Fruit fly (Drosophila melanogaster) whole organism, pupa: ENCODE results near the gene CG32170.

Source experiments
- CG10348 ChIP-seq: fragments of 200-800 bp; sonication (Bioruptor generic); IDR thresholded peaks from 2 replicates; pipeline ENCODE4 v1.3.6; 2022; ENCODE audit warnings: missing biosample characterization, missing genetic modification characterization
- CG12605 ChIP-seq: fragments of 200-800 bp; sonication (Bioruptor generic); IDR thresholded peaks from 2 replicates; pipeline ENCODE4 v1.3.6; 2022; ENCODE audit warnings: missing biosample characterization, missing genetic modification characterization
- CG13204 ChIP-seq: fragments of 200-800 bp; sonication (Bioruptor generic); optimal IDR thresholded peaks from 2 replicates; lab custom pipeline; 2018; ENCODE audit warnings: missing biosample characterization, mild to moderate bottlenecking, missing genetic modification characterization, moderate library complexity
- CG14655 ChIP-seq: fragments of 200-800 bp; sonication (Bioruptor generic); optimal IDR thresholded peaks from 3 replicates; lab custom pipeline; 2017; ENCODE audit warnings: mild to moderate bottlenecking, missing biosample characterization, missing genetic modification reagents, missing genetic modification characterization
- CG15710 ChIP-seq: fragments of 200-800 bp; sonication (Bioruptor generic); optimal IDR thresholded peaks from 2 replicates; lab custom pipeline; 2018; ENCODE audit warnings: missing biosample characterization, mild to moderate bottlenecking, missing genetic modification characterization, moderate library complexity
- CG17806 ChIP-seq: fragments of 200-800 bp; sonication (Bioruptor generic); optimal IDR thresholded peaks from 2 replicates; lab custom pipeline; 2018; ENCODE audit warnings: missing biosample characterization, mild to moderate bottlenecking, missing genetic modification characterization, moderate library complexity
- CG32121 ChIP-seq: fragments of 200-800 bp; sonication (Bioruptor generic); IDR thresholded peaks from 2 replicates; pipeline ENCODE4 v1.3.6; 2022; ENCODE audit warnings: missing biosample characterization, missing genetic modification characterization
- CG34367 ChIP-seq: fragments of 200-800 bp; sonication (Bioruptor generic); optimal IDR thresholded peaks from 2 replicates; lab custom pipeline; 2018; ENCODE audit warnings: missing biosample characterization, mild to moderate bottlenecking, missing genetic modification characterization
- CG4496 ChIP-seq: fragments of 200-800 bp; sonication (Bioruptor generic); IDR thresholded peaks from 3 replicates; pipeline ENCODE4 v1.3.6; 2022; ENCODE audit warnings: missing biosample characterization, missing genetic modification characterization
- CG8159 ChIP-seq: fragments of 200-800 bp; sonication (Bioruptor generic); optimal IDR thresholded peaks from 3 replicates; lab custom pipeline; 2018; ENCODE audit warnings: missing biosample characterization, mild to moderate bottlenecking, missing genetic modification characterization, moderate library complexity
- CG8301 ChIP-seq: fragments of 200-800 bp; sonication (Bioruptor generic); optimal IDR thresholded peaks from 2 replicates; lab custom pipeline; 2018; ENCODE audit warnings: missing biosample characterization, mild to moderate bottlenecking, missing genetic modification characterization
- CG9948 ChIP-seq: fragments of 200-800 bp; sonication (Bioruptor generic); optimal IDR thresholded peaks from 2 replicates; lab custom pipeline; 2018; ENCODE audit warnings: missing biosample characterization, mild to moderate bottlenecking, missing genetic modification characterization, moderate library complexity
- D1 ChIP-seq: fragments of 200-800 bp; sonication (Bioruptor generic); optimal IDR thresholded peaks from 2 replicates; lab custom pipeline; 2018; ENCODE audit warnings: missing biosample characterization, mild to moderate bottlenecking, missing genetic modification characterization, moderate library complexity
- EcR ChIP-seq: fragments of 200-800 bp; sonication (Bioruptor generic); optimal IDR thresholded peaks from 3 replicates; lab custom pipeline; 2019; ENCODE audit warnings: missing biosample characterization, missing genetic modification characterization, mild to moderate bottlenecking, moderate library complexity, missing genetic modification reagents
- Ets98B ChIP-seq: fragments of 200-800 bp; sonication (Bioruptor generic); IDR thresholded peaks from 2 replicates; pipeline ENCODE4 v1.3.6; 2022; ENCODE audit warnings: missing biosample characterization, missing genetic modification characterization
- Pif1A ChIP-seq: fragments of 200-800 bp; sonication (Bioruptor generic); optimal IDR thresholded peaks from 3 replicates; lab custom pipeline; 2016; ENCODE audit warnings: missing biosample characterization, missing genetic modification characterization
- Pif1B ChIP-seq: fragments of 200-800 bp; sonication (Bioruptor generic); optimal IDR thresholded peaks from 3 replicates; lab custom pipeline; 2016; ENCODE audit warnings: missing biosample characterization, missing genetic modification characterization
- Snoo ChIP-seq: fragments of 200-800 bp; sonication (Bioruptor generic); optimal IDR thresholded peaks from 3 replicates; lab custom pipeline; 2017; ENCODE audit warnings: missing biosample characterization, mild to moderate bottlenecking, missing genetic modification characterization, inconsistent platforms
- fd96Ca ChIP-seq: fragments of 200-800 bp; sonication (Bioruptor generic); IDR thresholded peaks from 3 replicates; pipeline ENCODE4 v1.3.6; 2022; ENCODE audit warnings: missing biosample characterization, missing genetic modification characterization
- gl ChIP-seq: fragments of 200-800 bp; sonication (Bioruptor generic); optimal IDR thresholded peaks from 2 replicates; lab custom pipeline; 2018; ENCODE audit warnings: missing biosample characterization, mild to moderate bottlenecking, missing genetic modification characterization
- rn ChIP-seq: fragments of 200-800 bp; sonication (Bioruptor generic); IDR thresholded peaks from 2 replicates; pipeline ENCODE4 v1.3.6; 2022; ENCODE audit warnings: missing biosample characterization, missing genetic modification characterization

Gene CG32170

DNA sequence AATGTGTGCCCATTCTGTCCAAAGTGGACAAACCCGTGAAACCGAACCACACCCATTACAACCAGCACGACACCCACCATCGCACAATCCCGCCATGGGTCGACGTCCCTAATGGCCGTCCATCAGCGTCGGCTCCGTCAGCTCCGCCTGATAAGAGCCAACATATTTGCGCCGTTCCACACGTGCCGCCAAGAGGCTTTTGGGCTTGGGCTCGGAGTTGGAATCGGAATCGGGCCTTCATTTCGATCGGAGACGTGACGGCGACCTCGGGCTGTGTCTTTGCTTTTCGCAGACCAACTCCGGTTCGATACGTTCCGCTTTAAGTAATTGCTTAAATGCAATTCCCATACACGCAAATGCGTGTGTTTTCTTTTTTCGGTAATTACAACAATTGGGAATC is 21.8 kb upstream of the CG32170 start:
- no peak for TF ChIP-seq CG8159 (tag; lab: Kevin White, UChicago)
- no peak for TF ChIP-seq CG10348 (GFP tag; lab: Robert Waterston, UW)
- TF ChIP-seq Snoo (tag; lab: Kevin White, UChicago), result no peak
- no peak for TF ChIP-seq fd96Ca (GFP tag; lab: Robert Waterston, UW)
- TF ChIP-seq CG9948, result no peak
- TF ChIP-seq D1 (tag; lab: Kevin White, UChicago), result no peak
- TF ChIP-seq CG4496 (GFP tag; lab: Robert Waterston, UW), result no peak
- no peak for TF ChIP-seq CG13204 (GFP tag; lab: Kevin White, UChicago)
- TF ChIP-seq CG32121 (GFP tag; lab: Robert Waterston, UW), result no peak
- no peak for TF ChIP-seq CG17806 (tag; lab: Kevin White, UChicago)
- no peak for TF ChIP-seq gl (tag; lab: Kevin White, UChicago)
- TF ChIP-seq Ets98B (GFP tag; lab: Robert Waterston, UW), result no peak
- no peak for TF ChIP-seq CG34367 (tag; lab: Kevin White, UChicago)
- no peak for TF ChIP-seq CG8301
- no peak for TF ChIP-seq CG14655
- no peak for TF ChIP-seq Pif1B (GFP tag; lab: Kevin White, UChicago)
- TF ChIP-seq Pif1A (GFP tag; lab: Kevin White, UChicago), result no peak
- no peak for TF ChIP-seq CG12605
- no peak for TF ChIP-seq CG15710 (tag; lab: Kevin White, UChicago)
- TF ChIP-seq, all 21 proteins: peak for 0

DNA sequence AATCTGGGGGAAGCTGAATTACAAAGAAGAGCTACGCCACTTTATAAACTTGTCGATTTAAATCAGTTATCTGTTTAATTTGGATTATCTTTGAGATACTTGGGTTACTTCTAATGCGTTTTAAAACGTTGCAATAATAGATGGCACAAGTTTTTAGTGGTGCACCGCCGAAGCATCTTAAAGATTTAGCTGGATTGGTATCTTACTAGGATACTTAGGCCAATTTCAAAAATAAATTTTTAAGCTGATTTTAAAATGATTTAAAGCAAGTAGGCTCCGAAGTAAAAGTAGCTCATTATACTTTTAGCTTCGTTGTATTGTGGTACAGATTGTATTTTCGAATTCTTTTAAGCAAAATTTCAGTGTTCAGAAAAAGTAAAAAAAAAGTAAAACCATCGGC is 18.3 kb upstream of the CG32170 start, which contains the start of gene sinah:
Gene sinah, plus strand, starts transcription at position 301 of the 400 bp plus-strand sequence.
- TF ChIP-seq Pif1B (GFP tag; lab: Kevin White, UChicago), result no peak
- no peak for TF ChIP-seq CG17806 (tag; lab: Kevin White, UChicago)
- TF ChIP-seq gl (tag; lab: Kevin White, UChicago), result no peak
- TF ChIP-seq CG9948, result no peak
- no peak for TF ChIP-seq fd96Ca (GFP tag; lab: Robert Waterston, UW)
- no peak for TF ChIP-seq Snoo (tag; lab: Kevin White, UChicago)
- no peak for TF ChIP-seq CG34367 (tag; lab: Kevin White, UChicago)
- no peak for TF ChIP-seq EcR (GFP tag; lab: Kevin White, UChicago)
- no peak for TF ChIP-seq CG8301
- no peak for TF ChIP-seq CG14655
- no peak for TF ChIP-seq CG32121 (GFP tag; lab: Robert Waterston, UW)
- no peak for TF ChIP-seq D1 (tag; lab: Kevin White, UChicago)
- no peak for TF ChIP-seq CG12605
- TF ChIP-seq rn (GFP tag; lab: Robert Waterston, UW), result no peak
- TF ChIP-seq CG13204 (GFP tag; lab: Kevin White, UChicago), result no peak
- no peak for TF ChIP-seq Ets98B (GFP tag; lab: Robert Waterston, UW)
- no peak for TF ChIP-seq CG4496 (GFP tag; lab: Robert Waterston, UW)
- no peak for TF ChIP-seq CG10348 (GFP tag; lab: Robert Waterston, UW)
- no peak for TF ChIP-seq CG15710 (tag; lab: Kevin White, UChicago)
- TF ChIP-seq CG8159 (tag; lab: Kevin White, UChicago), result no peak

DNA sequence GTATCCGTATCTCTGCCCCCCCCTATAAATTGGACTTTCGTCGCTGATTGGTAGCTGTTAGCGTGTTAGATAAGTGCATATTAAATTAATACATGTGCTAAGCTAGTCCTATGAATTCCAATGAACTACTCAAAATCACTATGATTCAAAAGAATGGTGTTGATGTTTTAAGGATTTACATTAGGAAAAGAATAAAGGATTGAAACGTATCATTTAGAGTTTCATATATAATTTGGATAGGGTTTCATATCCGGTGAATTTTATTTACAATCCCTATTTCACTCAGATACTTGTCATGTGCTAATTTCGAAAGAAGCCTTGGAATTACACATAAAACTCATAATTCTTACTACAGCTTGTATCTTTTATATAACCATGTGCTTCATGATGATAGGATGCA is 16.8 kb upstream of the CG32170 start, which contains the start of gene CG13029:
Gene CG13029, plus strand, starts transcription at position 301 of the 400 bp plus-strand sequence.
- TF ChIP-seq CG4496 (GFP tag; lab: Robert Waterston, UW) (no peak), CG9948 (no peak), CG12605 (no peak), CG17806 (tag; lab: Kevin White, UChicago) (no peak), Ets98B (GFP tag; lab: Robert Waterston, UW) (no peak), Pif1A (GFP tag; lab: Kevin White, UChicago) (no peak), CG34367 (tag; lab: Kevin White, UChicago) (no peak), fd96Ca (GFP tag; lab: Robert Waterston, UW) (no peak), CG8301 (no peak), CG32121 (GFP tag; lab: Robert Waterston, UW) (no peak), rn (GFP tag; lab: Robert Waterston, UW) (no peak), CG10348 (GFP tag; lab: Robert Waterston, UW) (no peak), CG8159 (tag; lab: Kevin White, UChicago) (no peak), CG13204 (GFP tag; lab: Kevin White, UChicago) (no peak), gl (tag; lab: Kevin White, UChicago) (no peak)

DNA sequence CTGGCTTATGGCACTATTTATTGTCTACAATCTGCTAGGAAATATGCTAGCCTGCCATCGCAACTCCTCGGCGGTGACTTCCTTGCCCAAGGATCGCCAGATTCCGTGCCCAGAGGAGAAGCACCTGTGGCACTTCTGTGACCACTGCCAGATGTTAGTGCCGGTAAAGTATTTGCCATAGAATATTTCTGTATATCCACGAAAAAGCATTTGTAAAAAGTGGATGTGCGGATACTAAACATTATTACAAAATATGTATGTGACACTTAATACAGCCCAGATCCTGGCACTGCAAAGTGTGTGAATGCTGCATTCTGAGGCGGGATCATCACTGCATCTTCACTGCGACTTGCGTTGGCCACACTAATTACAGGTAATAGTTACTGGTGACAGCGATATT is 16.2 kb upstream of the CG32170 start:
- no peak for TF ChIP-seq CG13204 (GFP tag; lab: Kevin White, UChicago)
- TF ChIP-seq CG32121 (GFP tag; lab: Robert Waterston, UW), result no peak
- no peak for TF ChIP-seq Snoo (tag; lab: Kevin White, UChicago)
- no peak for TF ChIP-seq CG10348 (GFP tag; lab: Robert Waterston, UW)
- TF ChIP-seq gl (tag; lab: Kevin White, UChicago), result no peak
- TF ChIP-seq fd96Ca (GFP tag; lab: Robert Waterston, UW), result no peak
- TF ChIP-seq Pif1B (GFP tag; lab: Kevin White, UChicago), result no peak
- no peak for TF ChIP-seq Ets98B (GFP tag; lab: Robert Waterston, UW)
- TF ChIP-seq EcR (GFP tag; lab: Kevin White, UChicago), result no peak
- TF ChIP-seq CG12605, result no peak

DNA sequence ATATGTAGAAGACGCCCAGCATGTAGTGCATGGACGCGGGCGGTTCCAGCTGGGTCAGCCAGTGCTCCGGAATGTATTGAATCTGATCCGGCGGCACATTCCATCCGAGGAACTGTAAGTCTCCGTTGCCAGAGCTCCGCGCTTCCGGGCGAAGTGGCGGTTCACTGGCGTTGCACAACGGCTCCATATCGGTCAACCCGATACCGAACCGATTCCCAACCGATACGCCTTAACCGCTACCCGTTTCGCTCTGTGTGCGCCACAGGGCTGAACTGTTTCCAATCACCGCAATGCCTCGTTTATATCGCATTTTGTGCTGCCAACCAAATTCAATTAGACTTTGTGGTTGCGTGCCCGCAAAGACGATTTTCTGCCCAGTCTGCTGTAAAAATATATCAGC is 14.8 kb upstream of the CG32170 start, which contains the start of gene Rh4:
Gene Rh4, minus strand, starts transcription at position 234 of the 400 bp plus-strand sequence.
- no peak for TF ChIP-seq D1 (tag; lab: Kevin White, UChicago)
- no peak for TF ChIP-seq EcR (GFP tag; lab: Kevin White, UChicago)
- TF ChIP-seq CG10348 (GFP tag; lab: Robert Waterston, UW), result no peak
- no peak for TF ChIP-seq CG8301
- no peak for TF ChIP-seq CG32121 (GFP tag; lab: Robert Waterston, UW)
- TF ChIP-seq Pif1A (GFP tag; lab: Kevin White, UChicago), result no peak
- no peak for TF ChIP-seq CG9948
- no peak for TF ChIP-seq Pif1B (GFP tag; lab: Kevin White, UChicago)
- TF ChIP-seq CG4496 (GFP tag; lab: Robert Waterston, UW), result no peak
- TF ChIP-seq CG34367 (tag; lab: Kevin White, UChicago), result no peak
- TF ChIP-seq CG8159 (tag; lab: Kevin White, UChicago), result no peak
- no peak for TF ChIP-seq Ets98B (GFP tag; lab: Robert Waterston, UW)
- TF ChIP-seq CG12605, result no peak
- TF ChIP-seq CG13204 (GFP tag; lab: Kevin White, UChicago), result no peak
- TF ChIP-seq rn (GFP tag; lab: Robert Waterston, UW), result no peak
- no peak for TF ChIP-seq CG17806 (tag; lab: Kevin White, UChicago)
- TF ChIP-seq gl (tag; lab: Kevin White, UChicago), result no peak
